Worm (Caenorhabditis elegans) whole organism, late embryonic: ENCODE measurements around the gene F48E3.6.

Experiments used
- elt-4 ChIP-seq: sonication (generic microtip); optimal IDR thresholded peaks from 2 replicates; lab custom pipeline; 2016; ENCODE audit warnings: missing genetic modification characterization, missing compliant biosample characterization
- lin-11 ChIP-seq: fragments of 200-800 bp; sonication (Bioruptor generic); optimal IDR thresholded peaks from 2 replicates; lab custom pipeline; 2018; ENCODE audit warnings: mild to moderate bottlenecking, missing genetic modification characterization, missing compliant biosample characterization
- pat-9 ChIP-seq: fragments of 200-800 bp; sonication (Bioruptor generic); optimal IDR thresholded peaks from 2 replicates; lab custom pipeline; 2018; ENCODE audit warnings: mild to moderate bottlenecking, missing genetic modification characterization, moderate library complexity, missing compliant biosample characterization
- pqm-1 ChIP-seq: sonication (generic microtip); optimal IDR thresholded peaks from 2 replicates; lab custom pipeline; 2016; ENCODE audit warnings: missing genetic modification characterization, missing compliant biosample characterization
- tbx-2 ChIP-seq: sonication (generic microtip); optimal IDR thresholded peaks from 2 replicates; lab custom pipeline; 2016; ENCODE audit warnings: missing genetic modification characterization, missing compliant biosample characterization

- TF ChIP-seq pat-9: no peak
- TF ChIP-seq elt-4 (tag; lab: Kevin White, UChicago): no peak
- TF ChIP-seq lin-11 (tag; lab: Kevin White, UChicago): no peak
- TF ChIP-seq tbx-2 (tag; lab: Kevin White, UChicago): no peak
- no peak for TF ChIP-seq pqm-1 (tag; lab: Kevin White, UChicago)
These were observed 47.7 kb upstream of the F48E3.6 start for ce11 chrX:7550452-7550851.
